Fruit fly (Drosophila melanogaster) whole organism, embryonic: ENCODE measurements around the gene Flad1.

Experiments
- Atf6 ChIP-seq: fragments of 200-800 bp; sonication (Bioruptor generic); IDR thresholded peaks from 2 replicates; pipeline ENCODE4 v1.3.6; 2022; ENCODE audit warnings: missing biosample characterization, missing genetic modification characterization
- B-H1 ChIP-seq: fragments of 200-800 bp; sonication (Bioruptor generic); IDR thresholded peaks from 3 replicates; pipeline ENCODE4 v1.3.6; 2022; ENCODE audit warnings: missing biosample characterization, missing genetic modification characterization
- BEAF-32 ChIP-seq: fragments of 200-800 bp; sonication (Bioruptor generic); optimal IDR thresholded peaks from 3 replicates; lab custom pipeline; 2017; ENCODE audit warnings: missing biosample characterization, missing genetic modification characterization, mild to moderate bottlenecking, moderate library complexity, missing genetic modification reagents
- BtbVII ChIP-seq: fragments of 200-800 bp; sonication (Bioruptor generic); optimal IDR thresholded peaks from 3 replicates; lab custom pipeline; 2017; ENCODE audit warnings: missing biosample characterization, mild to moderate bottlenecking, missing genetic modification characterization
- CG11398 ChIP-seq: fragments of 200-800 bp; sonication (Bioruptor generic); optimal IDR thresholded peaks from 2 replicates; lab custom pipeline; 2016; ENCODE audit warnings: missing biosample characterization, missing genetic modification characterization
- CG15601 ChIP-seq: fragments of 200-800 bp; sonication (Bioruptor generic); optimal IDR thresholded peaks from 3 replicates; lab custom pipeline; 2019; ENCODE audit warnings: missing biosample characterization, mild to moderate bottlenecking, missing genetic modification characterization, moderate library complexity
- CG17912 ChIP-seq: fragments of 200-800 bp; sonication (Bioruptor generic); optimal IDR thresholded peaks from 2 replicates; lab custom pipeline; 2018; ENCODE audit warnings: missing biosample characterization, mild to moderate bottlenecking, missing genetic modification characterization
- CG18619 ChIP-seq: fragments of 200-800 bp; sonication (Bioruptor generic); optimal IDR thresholded peaks from 3 replicates; lab custom pipeline; 2017; ENCODE audit warnings: missing biosample characterization, mild to moderate bottlenecking, missing genetic modification characterization
- CG2116 ChIP-seq: fragments of 200-800 bp; sonication (Bioruptor generic); optimal IDR thresholded peaks from 3 replicates; lab custom pipeline; 2018; ENCODE audit warnings: missing biosample characterization, mild to moderate bottlenecking, missing genetic modification characterization
- CG2889 ChIP-seq: fragments of 200-800 bp; sonication (Bioruptor generic); IDR thresholded peaks from 3 replicates; pipeline ENCODE4 v1.3.6; 2022; ENCODE audit warnings: missing biosample characterization, missing genetic modification characterization
- CG3065 ChIP-seq: fragments of 200-800 bp; sonication (Bioruptor generic); optimal IDR thresholded peaks from 2 replicates; lab custom pipeline; 2016; ENCODE audit warnings: missing biosample characterization, missing genetic modification characterization
- CG3163 ChIP-seq: fragments of 200-800 bp; sonication (Bioruptor generic); optimal IDR thresholded peaks from 3 replicates; lab custom pipeline; 2016; ENCODE audit warnings: missing biosample characterization, missing genetic modification characterization
- CG4707 ChIP-seq: fragments of 200-800 bp; sonication (Bioruptor generic); optimal IDR thresholded peaks from 2 replicates; lab custom pipeline; 2018; ENCODE audit warnings: missing biosample characterization, mild to moderate bottlenecking, missing genetic modification characterization, moderate library complexity
- CG5953 ChIP-seq: fragments of 200-800 bp; sonication (Bioruptor generic); IDR thresholded peaks from 2 replicates; pipeline ENCODE4 v1.3.6; 2022; ENCODE audit warnings: missing biosample characterization, missing genetic modification characterization
- CG6791 ChIP-seq: fragments of 200-800 bp; sonication (Bioruptor generic); IDR thresholded peaks from 3 replicates; pipeline ENCODE4 v1.3.6; 2022; ENCODE audit warnings: missing biosample characterization, missing genetic modification characterization; ENCODE audit not compliant: partially characterized antibody
- CG8359 ChIP-seq: fragments of 200-800 bp; sonication (Bioruptor generic); optimal IDR thresholded peaks from 2 replicates; lab custom pipeline; 2017; ENCODE audit warnings: missing biosample characterization, mild to moderate bottlenecking, missing genetic modification characterization, borderline replicate concordance
- CkIIα-i1 ChIP-seq: fragments of 200-800 bp; sonication (Bioruptor generic); IDR thresholded peaks from 2 replicates; pipeline ENCODE4 v1.3.6; 2022; ENCODE audit warnings: missing biosample characterization, missing genetic modification characterization
- Dll ChIP-seq: fragments of 200-800 bp; sonication (Bioruptor generic); IDR thresholded peaks from 4 replicates; pipeline ENCODE4 v1.3.6; 2022; ENCODE audit warnings: missing biosample characterization, missing genetic modification characterization; ENCODE audit not compliant: partially characterized antibody
- Doc3 ChIP-seq: fragments of 200-800 bp; sonication (Bioruptor generic); IDR thresholded peaks from 3 replicates; pipeline ENCODE4 v1.3.6; 2022; ENCODE audit warnings: missing biosample characterization, missing genetic modification characterization; ENCODE audit not compliant: partially characterized antibody
- E2f1 ChIP-seq: fragments of 200-800 bp; sonication (Bioruptor generic); IDR thresholded peaks from 2 replicates; pipeline ENCODE4 v1.3.6; 2022; ENCODE audit warnings: missing biosample characterization, missing genetic modification characterization
- E2f2 ChIP-seq: fragments of 200-800 bp; sonication (Bioruptor generic); IDR thresholded peaks from 2 replicates; pipeline ENCODE4 v1.3.6; 2022; ENCODE audit warnings: missing biosample characterization, missing genetic modification characterization
- HLH3B ChIP-seq: fragments of 200-800 bp; sonication (Bioruptor generic); IDR thresholded peaks from 2 replicates; pipeline ENCODE4 v1.3.6; 2022; ENCODE audit warnings: missing biosample characterization, missing genetic modification characterization
- HmgD ChIP-seq: fragments of 200-800 bp; sonication (Bioruptor generic); optimal IDR thresholded peaks from 3 replicates; lab custom pipeline; 2016; ENCODE audit warnings: missing biosample characterization, missing genetic modification characterization
- Lhr ChIP-seq: fragments of 200-800 bp; sonication (Bioruptor generic); optimal IDR thresholded peaks from 3 replicates; lab custom pipeline; 2017; ENCODE audit warnings: mild to moderate bottlenecking, missing biosample characterization, missing genetic modification reagents, missing genetic modification characterization
- Mad ChIP-seq: fragments of 200-800 bp; sonication (Bioruptor generic); optimal IDR thresholded peaks from 2 replicates; lab custom pipeline; 2016; ENCODE audit warnings: missing biosample characterization, missing genetic modification characterization
- Med ChIP-seq: fragments of 200-800 bp; sonication (Bioruptor generic); peaks from one replicate; lab custom pipeline; 2016; ENCODE audit warnings: missing biosample characterization, missing genetic modification characterization, mild to moderate bottlenecking, inconsistent platforms, moderate library complexity
- Myb ChIP-seq: fragments of 200-800 bp; sonication (Bioruptor generic); optimal IDR thresholded peaks from 2 replicates; lab custom pipeline; 2016; ENCODE audit warnings: missing biosample characterization, missing genetic modification characterization
- NC2β ChIP-seq: fragments of 200-800 bp; sonication (Bioruptor generic); optimal IDR thresholded peaks from 2 replicates; lab custom pipeline; 2016; ENCODE audit warnings: missing biosample characterization, missing genetic modification characterization
- NfI ChIP-seq: fragments of 200-800 bp; sonication (Bioruptor generic); optimal IDR thresholded peaks from 3 replicates; lab custom pipeline; 2018; ENCODE audit warnings: missing biosample characterization, mild to moderate bottlenecking, missing genetic modification characterization, moderate library complexity
- Oli ChIP-seq: fragments of 200-800 bp; sonication (Bioruptor generic); optimal IDR thresholded peaks from 2 replicates; lab custom pipeline; 2018; ENCODE audit warnings: missing biosample characterization, mild to moderate bottlenecking, missing genetic modification characterization, moderate library complexity
- Rfx ChIP-seq: fragments of 200-800 bp; sonication (Bioruptor generic); IDR thresholded peaks from 2 replicates; pipeline ENCODE4 v1.3.6; 2022; ENCODE audit warnings: missing biosample characterization, missing genetic modification characterization
- Sox102F ChIP-seq: fragments of 200-800 bp; sonication (Bioruptor generic); optimal IDR thresholded peaks from 2 replicates; lab custom pipeline; 2018; ENCODE audit warnings: missing biosample characterization, mild to moderate bottlenecking, missing genetic modification characterization, moderate library complexity
- Stat92E ChIP-seq, 3 experiments: fragments of >200 bp in 2 of 3; fragments of 200-800 bp in 1 of 3; sonication (Bioruptor generic) in 1 of 3; optimal IDR thresholded peaks; 2 replicates each; lab custom pipeline; 2017 to 2019; ENCODE audit warnings: missing biosample characterization in 3 of 3, missing genetic modification characterization in 3 of 3, mild to moderate bottlenecking in 1 of 3, moderate library complexity in 1 of 3
- crc ChIP-seq: fragments of 200-800 bp; sonication (Bioruptor generic); optimal IDR thresholded peaks from 2 replicates; lab custom pipeline; 2016; ENCODE audit warnings: missing biosample characterization, missing genetic modification characterization
- dpn ChIP-seq, 2 experiments: fragments of 200-800 bp; sonication (Bioruptor generic); optimal IDR thresholded peaks; 3 replicates each; lab custom pipeline; 2016; ENCODE audit warnings: missing biosample characterization in 2 of 2, missing genetic modification characterization in 2 of 2
- eve ChIP-seq, 2 experiments: fragments of >200 bp; optimal IDR thresholded peaks; 2 replicates each; lab custom pipeline; 2017; ENCODE audit warnings: missing biosample characterization in 2 of 2, missing genetic modification characterization in 2 of 2
- gro ChIP-seq: fragments of 200-800 bp; sonication (Bioruptor generic); optimal IDR thresholded peaks from 2 replicates; lab custom pipeline; 2016; ENCODE audit warnings: missing biosample characterization, missing genetic modification characterization
- gsb-n ChIP-seq: fragments of 200-800 bp; sonication (Bioruptor generic); optimal IDR thresholded peaks from 3 replicates; lab custom pipeline; 2018; ENCODE audit warnings: missing biosample characterization, mild to moderate bottlenecking, missing genetic modification characterization
- her ChIP-seq: fragments of 200-800 bp; sonication (Bioruptor generic); optimal IDR thresholded peaks from 2 replicates; lab custom pipeline; 2016; ENCODE audit warnings: missing biosample characterization, missing genetic modification characterization
- lab ChIP-seq: fragments of 200-800 bp; sonication (Bioruptor generic); optimal IDR thresholded peaks from 3 replicates; lab custom pipeline; 2017; ENCODE audit warnings: missing biosample characterization, missing genetic modification characterization, mild to moderate bottlenecking, moderate library complexity, missing genetic modification reagents
- lmd ChIP-seq: fragments of 200-800 bp; sonication (Bioruptor generic); IDR thresholded peaks from 2 replicates; pipeline ENCODE4 v1.3.6; 2022; ENCODE audit warnings: missing biosample characterization, missing genetic modification characterization
- odd ChIP-seq: fragments of 200-800 bp; sonication (Bioruptor generic); optimal IDR thresholded peaks from 2 replicates; lab custom pipeline; 2017; ENCODE audit warnings: missing biosample characterization, mild to moderate bottlenecking, missing genetic modification characterization
- onecut ChIP-seq: fragments of 200-800 bp; sonication (Bioruptor generic); IDR thresholded peaks from 2 replicates; pipeline ENCODE4 v1.3.6; 2022; ENCODE audit warnings: missing biosample characterization, missing genetic modification characterization
- org-1 ChIP-seq: fragments of 200-800 bp; sonication (Bioruptor generic); optimal IDR thresholded peaks from 2 replicates; lab custom pipeline; 2017; ENCODE audit warnings: missing biosample characterization, missing genetic modification characterization
- slou ChIP-seq: fragments of 200-800 bp; sonication (Bioruptor generic); optimal IDR thresholded peaks from 3 replicates; lab custom pipeline; 2016; ENCODE audit warnings: missing biosample characterization, missing genetic modification characterization
- sug ChIP-seq: fragments of 200-800 bp; optimal IDR thresholded peaks from 2 replicates; lab custom pipeline; 2019; ENCODE audit warnings: missing biosample characterization, mild to moderate bottlenecking, missing genetic modification characterization, moderate library complexity
- tll ChIP-seq, 2 experiments: fragments of 200-800 bp in 1 of 2; fragments of >200 bp in 1 of 2; sonication (Bioruptor generic) in 1 of 2; optimal IDR thresholded peaks; 2 replicates each; lab custom pipeline; 2017 to 2019; ENCODE audit warnings: missing biosample characterization in 2 of 2, missing genetic modification characterization in 2 of 2, mild to moderate bottlenecking in 1 of 2, moderate library complexity in 1 of 2
- zfh2 ChIP-seq: fragments of 200-800 bp; sonication (Bioruptor generic); optimal IDR thresholded peaks from 2 replicates; lab custom pipeline; 2016; ENCODE audit warnings: missing biosample characterization, missing genetic modification characterization

The Flad1 gene

dm6 chrX:12925426-12926256, 22.3 kb upstream of the Flad1 start (continued):
- TF ChIP-seq Doc3 (GFP tag; lab: Robert Waterston, UW), result no peak
- no peak for TF ChIP-seq CG6791 (GFP tag; lab: Robert Waterston, UW)
- TF ChIP-seq lab (GFP tag; lab: Kevin White, UChicago), result peak; percentile 74
- no peak for TF ChIP-seq CG17912 (GFP tag; lab: Kevin White, UChicago)
- TF ChIP-seq CG2889, result 0 out of 3 replicates have a peak, but pooled peaks have one; percentile 26
- peak; percentile 70; the same call in 1 of the 2 replicates for TF ChIP-seq onecut (GFP tag; lab: Robert Waterston, UW)
- no peak for TF ChIP-seq NfI (GFP tag; lab: Kevin White, UChicago)
- no peak for TF ChIP-seq Stat92E (GFP tag; optimal IDR thresholded peaks at IDR 0.05; lab: Kevin White, UChicago)
- TF ChIP-seq sug (tag; lab: Kevin White, UChicago), result peak; percentile 48
- no peak for TF ChIP-seq tll (GFP tag; optimal IDR thresholded peaks at IDR 0.05; lab: Kevin White, UChicago)
- TF ChIP-seq E2f1 (GFP tag; lab: Robert Waterston, UW), result peak; percentile 86
- TF ChIP-seq lmd (GFP tag; lab: Robert Waterston, UW), result peak; percentile 42; the same call in 1 of the 2 replicates
- no peak for TF ChIP-seq NC2β (GFP tag; lab: Kevin White, UChicago)
- peak; percentile 56 for TF ChIP-seq org-1 (GFP tag; lab: Kevin White, UChicago)
- no peak for TF ChIP-seq Myb (GFP tag; lab: Kevin White, UChicago)
- TF ChIP-seq her, result no peak
- no peak for TF ChIP-seq zfh2 (GFP tag; lab: Kevin White, UChicago)
- no peak for TF ChIP-seq Mad (GFP tag; lab: Kevin White, UChicago)
- no peak for TF ChIP-seq Lhr (GFP tag; lab: Kevin White, UChicago)
- peak; percentile 83 for TF ChIP-seq HLH3B (GFP tag; lab: Robert Waterston, UW)
- TF ChIP-seq CG3163 (GFP tag; lab: Kevin White, UChicago), result no peak
- TF ChIP-seq slou (GFP tag; lab: Kevin White, UChicago), result no peak
- TF ChIP-seq gro, result no peak
- no peak for TF ChIP-seq CkIIα-i1
- peak; percentile 62 for TF ChIP-seq E2f2 (GFP tag; lab: Robert Waterston, UW)
- TF ChIP-seq HmgD (GFP tag; lab: Kevin White, UChicago), result no peak
- no peak for TF ChIP-seq BEAF-32 (GFP tag; lab: Kevin White, UChicago)
- peak; percentile 56 for TF ChIP-seq Atf6
- TF ChIP-seq Rfx, result peak; percentile 57; the same call in 1 of the 2 replicates
- TF ChIP-seq CG5953, result peak; percentile 37; the same call in 1 of the 2 replicates
- TF ChIP-seq CG15601 (tag; lab: Kevin White, UChicago), result peak; percentile 78
- no peak for TF ChIP-seq CG2116 (GFP tag; lab: Kevin White, UChicago)
- peak; percentile 26 for TF ChIP-seq gsb-n (tag; lab: Kevin White, UChicago)
- TF ChIP-seq B-H1 (GFP tag; lab: Robert Waterston, UW), result peak; percentile 56
- TF ChIP-seq CG4707, result no peak
- TF ChIP-seq Oli (tag; lab: Kevin White, UChicago), result peak; percentile 55
- TF ChIP-seq Dll (GFP tag; lab: Robert Waterston, UW), result no peak
- TF ChIP-seq eve (GFP tag; optimal IDR thresholded peaks at IDR 0.05; lab: Kevin White, UChicago), result no peak
- TF ChIP-seq BtbVII (GFP tag; lab: Kevin White, UChicago), result peak; percentile 38
- peak; percentile 55 for TF ChIP-seq CG8359 (GFP tag; lab: Kevin White, UChicago)
- peak; percentile 0 for TF ChIP-seq odd (GFP tag; lab: Kevin White, UChicago)
- TF ChIP-seq CG3065, result no peak
- peak; percentile 12 to 45 for TF ChIP-seq dpn (GFP tag; optimal IDR thresholded peaks at IDR 0.05; lab: Kevin White, UChicago)
- TF ChIP-seq CG11398 (GFP tag; lab: Kevin White, UChicago), result no peak
- TF ChIP-seq crc, result no peak
- peak; percentile 37 for TF ChIP-seq CG18619 (GFP tag; lab: Kevin White, UChicago)
- TF ChIP-seq Sox102F (GFP tag; lab: Kevin White, UChicago), result peak; percentile 49
- TF ChIP-seq Med (GFP tag; lab: Kevin White, UChicago), result peak; percentile 41
